Fruit fly (Drosophila melanogaster): ENCODE results near the gene Lsp1alpha.

DNA sequence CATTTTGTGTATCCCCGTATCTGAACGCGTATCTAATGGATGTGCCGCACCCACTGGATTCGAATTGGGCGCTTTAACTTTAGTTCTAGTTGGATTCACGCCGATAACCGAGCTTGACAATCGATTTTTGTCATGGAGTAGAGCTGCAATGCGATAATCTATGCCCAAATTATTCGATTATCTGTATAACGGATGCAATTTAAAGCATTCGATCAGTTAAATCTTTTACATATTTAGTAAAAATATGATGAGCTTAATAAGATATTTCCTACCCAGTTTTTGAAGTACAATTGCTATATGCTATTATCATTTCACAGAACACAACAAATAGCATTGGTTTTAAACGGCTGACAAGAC lies 22.9 kb upstream of the Lsp1alpha start:
- TF ChIP-seq CG9948 (tag; optimal IDR thresholded peaks at IDR 0.05) (no peak), CG15710 (tag; optimal IDR thresholded peaks at IDR 0.05) (no peak), CG4496 (GFP tag; IDR thresholded peaks at IDR 0.05) (no peak), Pif1A (GFP tag; optimal IDR thresholded peaks at IDR 0.05) (no peak), CG32121 (GFP tag; IDR thresholded peaks at IDR 0.05) (no peak), EcR (GFP tag; optimal IDR thresholded peaks at IDR 0.05) (no peak), CG8301 (tag; optimal IDR thresholded peaks at IDR 0.05) (no peak), CG17806 (tag; optimal IDR thresholded peaks at IDR 0.05) (no peak), CG34367 (tag; optimal IDR thresholded peaks at IDR 0.05) (no peak), CG14655 (GFP tag; optimal IDR thresholded peaks at IDR 0.05) (no peak), CG12605 (GFP tag; IDR thresholded peaks at IDR 0.05) (no peak), CG8159 (tag; optimal IDR thresholded peaks at IDR 0.05) (no peak)
